Worm (Caenorhabditis elegans) whole organism, L4/young adult: Measurements from ENCODE around the gene Y75B8A.33.

Experiments
- W03F9.2 ChIP-seq: fragments of 150-350 bp; optimal IDR thresholded peaks from 2 replicates; lab custom pipeline; 2014; ENCODE audit warnings: missing biosample characterization, missing genetic modification characterization
- him-1 ChIP-seq: sonication (generic microtip); optimal IDR thresholded peaks from 2 replicates; lab custom pipeline; 2016; ENCODE audit warnings: missing genotype, missing genetic modification reagents, missing genetic modification characterization, missing compliant biosample characterization

DNA sequence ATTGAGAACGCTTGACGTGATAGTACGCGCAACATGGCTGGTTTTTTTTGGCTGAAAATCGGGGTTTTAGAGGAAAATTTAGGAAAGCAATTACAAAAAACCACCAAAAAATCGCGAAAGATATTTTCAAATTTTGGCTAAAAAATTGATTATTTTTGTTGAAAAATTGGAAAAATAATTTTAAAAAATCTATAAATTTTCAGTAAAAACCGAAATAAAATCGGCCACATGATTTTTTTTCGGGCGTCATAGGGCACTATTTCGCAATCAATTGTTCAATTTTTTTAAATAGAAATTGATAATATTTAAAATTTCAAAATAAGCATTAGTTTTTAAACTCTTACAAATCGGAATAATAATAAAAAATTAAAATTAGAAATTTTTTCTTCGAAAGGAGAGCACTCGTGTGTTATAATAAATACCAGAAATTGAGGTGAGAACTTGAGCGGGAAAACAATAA, 6.7 kb upstream of the Y75B8A.33 start, which contains the start of gene glrx-5:
- TF ChIP-seq W03F9.2 (tag; lab: Kevin White, UChicago) (no peak), him-1 (tag; lab: Kevin White, UChicago) (no peak)
